Worm (Caenorhabditis elegans) whole organism, L1 larva: ENCODE results near the gene mtss-1.
A peak's percentile ranks its signal among the peaks of the same experiment; 100 is the strongest.

Experiments used
- C16A3.4 ChIP-seq: fragments of 150-350 bp; optimal IDR thresholded peaks from 2 replicates; lab custom pipeline; 2014; ENCODE audit warnings: missing biosample characterization, missing genetic modification characterization
- blmp-1 ChIP-seq: fragments of 150-350 bp; optimal IDR thresholded peaks from 2 replicates; lab custom pipeline; 2014; ENCODE audit warnings: missing biosample characterization, missing genetic modification characterization
- ceh-8 ChIP-seq: fragments of 200-800 bp; sonication (Bioruptor generic); optimal IDR thresholded peaks from 2 replicates; lab custom pipeline; 2018; ENCODE audit warnings: mild to moderate bottlenecking, missing genetic modification characterization, moderate library complexity, missing compliant biosample characterization
- dpl-1 ChIP-seq, 3 experiments: fragments of 150-350 bp in 2 of 3; sonication (generic microtip) in 1 of 3; optimal IDR thresholded peaks; 2 replicates each; lab custom pipeline; 2014 to 2017; ENCODE audit warnings: missing biosample characterization in 3 of 3, missing genetic modification characterization in 3 of 3, missing genetic modification reagents in 3 of 3
- dsc-1 ChIP-seq: sonication (generic microtip); optimal IDR thresholded peaks from 2 replicates; lab custom pipeline; 2016; ENCODE audit warnings: mild to moderate bottlenecking, missing genetic modification characterization, missing compliant biosample characterization
- efl-1 ChIP-seq, 4 experiments: fragments of 150-350 bp; optimal IDR thresholded peaks in 3 of 4; peaks in 1 of 4; 1 replicate in 1 of 4; 2 replicates in 3 of 4; lab custom pipeline; 2014; ENCODE audit warnings: missing biosample characterization in 2 of 4, missing genetic modification characterization in 2 of 4, missing genetic modification reagents in 2 of 4
- efl-3 ChIP-seq: fragments of 200-800 bp; sonication (Bioruptor generic); optimal IDR thresholded peaks from 2 replicates; lab custom pipeline; 2018; ENCODE audit warnings: mild to moderate bottlenecking, missing genetic modification characterization, missing compliant biosample characterization
- egl-13 ChIP-seq: sonication (generic microtip); optimal IDR thresholded peaks from 2 replicates; lab custom pipeline; 2016; ENCODE audit warnings: missing genotype, missing genetic modification reagents, missing genetic modification characterization, missing compliant biosample characterization
- egl-27 ChIP-seq, 2 experiments: fragments of 150-350 bp in 1 of 2; sonication (generic microtip); optimal IDR thresholded peaks; 3 replicates each; lab custom pipeline; 2017 to 2018; ENCODE audit warnings: missing biosample characterization in 2 of 2, missing genetic modification characterization in 2 of 2, missing genetic modification reagents in 2 of 2
- elt-3 ChIP-seq, 6 experiments: fragments of 150-350 bp in 1 of 6; sonication (generic microtip); optimal IDR thresholded peaks; 2 replicates each; lab custom pipeline; 2017 to 2018; ENCODE audit warnings: missing biosample characterization in 6 of 6, missing genetic modification characterization in 6 of 6, inconsistent platforms in 1 of 6
- fkh-4 ChIP-seq: sonication (generic microtip); optimal IDR thresholded peaks from 2 replicates; lab custom pipeline; 2016; ENCODE audit warnings: missing compliant biosample characterization, missing genetic modification characterization, borderline replicate concordance
- fos-1 ChIP-seq: fragments of 150-350 bp; optimal IDR thresholded peaks from 2 replicates; lab custom pipeline; 2014; ENCODE audit warnings: missing biosample characterization, missing genetic modification characterization
- grh-1 ChIP-seq: fragments of 200-800 bp; sonication (Bioruptor generic); IDR thresholded peaks from 2 replicates; pipeline ENCODE4 v1.3.6; 2022; ENCODE audit warnings: missing genetic modification reagents, missing genetic modification characterization, missing compliant biosample characterization
- hlh-17 ChIP-seq: fragments of 200-800 bp; sonication (Bioruptor generic); optimal IDR thresholded peaks from 2 replicates; lab custom pipeline; 2018; ENCODE audit warnings: missing genetic modification characterization, mild to moderate bottlenecking, missing compliant biosample characterization, moderate library complexity, borderline replicate concordance
- isw-1 ChIP-seq: fragments of 200-800 bp; sonication (Bioruptor generic); IDR thresholded peaks from 2 replicates; pipeline ENCODE4 v1.3.6; 2022; ENCODE audit warnings: missing genetic modification characterization, missing compliant biosample characterization
- lin-14 ChIP-seq: fragments of 200-800 bp; sonication (Bioruptor generic); optimal IDR thresholded peaks from 2 replicates; lab custom pipeline; 2018; ENCODE audit warnings: mild to moderate bottlenecking, missing genetic modification characterization, moderate library complexity, missing compliant biosample characterization
- lin-35 ChIP-seq, 2 experiments: fragments of 150-350 bp; optimal IDR thresholded peaks; 2 replicates each; lab custom pipeline; 2014; ENCODE audit warnings: missing biosample characterization in 2 of 2, missing genetic modification characterization in 2 of 2, missing genetic modification reagents in 2 of 2
- lin-39 ChIP-seq: fragments of 150-350 bp; optimal IDR thresholded peaks from 2 replicates; lab custom pipeline; 2014; ENCODE audit warnings: missing biosample characterization, missing genetic modification reagents, missing genetic modification characterization
- lir-3 ChIP-seq: sonication (generic microtip); optimal IDR thresholded peaks from 2 replicates; lab custom pipeline; 2016; ENCODE audit warnings: mild to moderate bottlenecking, missing genetic modification characterization, moderate library complexity, missing compliant biosample characterization; ENCODE audit not compliant: poor library complexity
- mdl-1 ChIP-seq, 2 experiments: fragments of 150-350 bp; optimal IDR thresholded peaks; 2 replicates each; lab custom pipeline; 2014 to 2017; ENCODE audit warnings: missing biosample characterization in 2 of 2, missing genetic modification characterization in 2 of 2, inconsistent platforms in 1 of 2
- mef-2 ChIP-seq: fragments of 150-350 bp; optimal IDR thresholded peaks from 2 replicates; lab custom pipeline; 2014; ENCODE audit warnings: missing biosample characterization, missing genetic modification characterization
- mep-1 ChIP-seq: fragments of 150-350 bp; optimal IDR thresholded peaks from 2 replicates; lab custom pipeline; 2014; ENCODE audit warnings: missing biosample characterization, missing genetic modification characterization
- nhr-11 ChIP-seq: fragments of 150-350 bp; optimal IDR thresholded peaks from 2 replicates; lab custom pipeline; 2014; ENCODE audit warnings: missing biosample characterization, missing genetic modification characterization
- nhr-19 ChIP-seq: fragments of 200-800 bp; sonication (Bioruptor generic); conservative IDR thresholded peaks from 2 replicates; pipeline ENCODE4 v1.3.6; 2022; ENCODE audit warnings: missing genetic modification characterization, missing compliant biosample characterization
- nhr-20 ChIP-seq: sonication (generic microtip); optimal IDR thresholded peaks from 2 replicates; lab custom pipeline; 2016; ENCODE audit warnings: mild to moderate bottlenecking, missing genetic modification characterization, missing compliant biosample characterization
- nhr-237 ChIP-seq: fragments of 150-350 bp; optimal IDR thresholded peaks from 2 replicates; lab custom pipeline; 2014; ENCODE audit warnings: missing biosample characterization, missing genetic modification characterization
- nhr-28 ChIP-seq: fragments of 150-350 bp; optimal IDR thresholded peaks from 2 replicates; lab custom pipeline; 2014; ENCODE audit warnings: missing biosample characterization, missing genetic modification characterization
- nhr-71 ChIP-seq: sonication (generic microtip); optimal IDR thresholded peaks from 2 replicates; lab custom pipeline; 2016; ENCODE audit warnings: mild to moderate bottlenecking, missing genetic modification characterization, moderate library complexity, missing compliant biosample characterization
- nhr-90 ChIP-seq: sonication (generic microtip); optimal IDR thresholded peaks from 2 replicates; lab custom pipeline; 2016; ENCODE audit warnings: mild to moderate bottlenecking, missing genetic modification characterization, missing compliant biosample characterization; ENCODE audit not compliant: poor library complexity
- snpc-4 ChIP-seq: fragments of 150-350 bp; optimal IDR thresholded peaks from 2 replicates; lab custom pipeline; 2014; ENCODE audit warnings: missing biosample characterization, missing genetic modification characterization
- snu-23 ChIP-seq: sonication (generic microtip); optimal IDR thresholded peaks from 2 replicates; lab custom pipeline; 2016; ENCODE audit warnings: missing genetic modification characterization, missing compliant biosample characterization
- sptf-1 ChIP-seq: fragments of 150-350 bp; optimal IDR thresholded peaks from 2 replicates; lab custom pipeline; 2014; ENCODE audit warnings: missing biosample characterization, missing genetic modification characterization
- sup-37 ChIP-seq: fragments of 200-800 bp; sonication (Bioruptor generic); optimal IDR thresholded peaks from 2 replicates; lab custom pipeline; 2018; ENCODE audit warnings: mild to moderate bottlenecking, missing genetic modification characterization, missing compliant biosample characterization
- unc-30 ChIP-seq: sonication (generic microtip); optimal IDR thresholded peaks from 2 replicates; lab custom pipeline; 2017; ENCODE audit warnings: missing biosample characterization, missing genetic modification characterization
- unc-86 ChIP-seq: sonication (generic microtip); optimal IDR thresholded peaks from 2 replicates; lab custom pipeline; 2016; ENCODE audit warnings: missing genetic modification characterization, missing compliant biosample characterization
- xbp-1 ChIP-seq: sonication (generic microtip); optimal IDR thresholded peaks from 2 replicates; lab custom pipeline; 2016; ENCODE audit warnings: missing genetic modification characterization, missing compliant biosample characterization
- zip-4 ChIP-seq: fragments of 200-800 bp; sonication (Bioruptor generic); optimal IDR thresholded peaks from 2 replicates; lab custom pipeline; 2018; ENCODE audit warnings: mild to moderate bottlenecking, missing genetic modification characterization, moderate library complexity, missing compliant biosample characterization
- ztf-4 ChIP-seq: fragments of 150-350 bp; optimal IDR thresholded peaks from 2 replicates; lab custom pipeline; 2014; ENCODE audit warnings: missing biosample characterization, missing genetic modification characterization

Gene mtss-1

DNA sequence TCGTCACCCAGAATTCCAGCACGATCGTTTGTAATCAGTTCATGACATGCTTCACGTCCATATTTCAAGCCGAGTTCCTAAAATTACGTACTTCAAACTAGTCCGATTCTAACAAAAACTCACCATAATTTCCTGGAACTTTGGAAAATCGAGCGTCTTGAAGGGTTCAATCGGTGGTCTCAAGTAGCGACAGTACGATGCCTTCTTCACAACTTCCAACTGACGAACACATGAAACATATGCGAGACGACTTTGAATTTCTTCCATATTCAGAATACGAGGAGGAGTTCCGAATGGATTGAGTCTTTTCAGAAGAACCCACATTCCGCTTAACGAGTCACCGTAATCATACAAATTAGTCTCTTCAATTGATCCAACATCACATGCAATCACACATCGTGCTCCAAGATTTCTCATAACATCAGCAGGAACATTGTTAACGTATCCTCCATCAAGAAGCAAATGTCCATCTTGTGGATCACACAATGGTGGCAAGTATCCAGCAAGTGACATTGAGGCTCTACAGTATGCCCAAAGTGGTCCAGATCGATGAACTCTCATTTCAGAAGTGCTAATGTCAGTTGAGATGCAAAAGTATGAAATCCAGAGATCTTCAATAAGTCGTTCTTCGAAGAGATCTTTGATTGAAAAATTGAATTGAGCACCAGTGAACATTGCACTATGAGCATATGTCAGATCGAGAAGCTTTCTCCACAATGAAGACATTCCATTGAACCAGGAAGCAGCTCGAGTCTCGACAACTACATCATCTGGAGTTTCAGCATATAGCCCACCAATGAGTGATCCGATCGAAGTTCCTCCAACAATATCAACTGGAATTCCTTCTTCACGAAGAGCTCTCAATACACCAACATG is 41.9 kb upstream of the mtss-1 start:
- no peak for TF ChIP-seq elt-3 (tag; optimal IDR thresholded peaks at IDR 0.05; lab: Kevin White, UChicago)
- TF ChIP-seq efl-1 (optimal IDR thresholded peaks at IDR 0.05; lab: Kevin White, UChicago) = no peak
- TF ChIP-seq efl-1 (GFP tag; optimal IDR thresholded peaks at IDR 0.05 in 1 of 2; lab: Kevin White, UChicago) = peak in 1 of 2 experiments; percentile 64
- TF ChIP-seq fos-1 (tag; lab: Kevin White, UChicago) = no peak
- TF ChIP-seq egl-13 (tag; lab: Kevin White, UChicago) = no peak

DNA sequence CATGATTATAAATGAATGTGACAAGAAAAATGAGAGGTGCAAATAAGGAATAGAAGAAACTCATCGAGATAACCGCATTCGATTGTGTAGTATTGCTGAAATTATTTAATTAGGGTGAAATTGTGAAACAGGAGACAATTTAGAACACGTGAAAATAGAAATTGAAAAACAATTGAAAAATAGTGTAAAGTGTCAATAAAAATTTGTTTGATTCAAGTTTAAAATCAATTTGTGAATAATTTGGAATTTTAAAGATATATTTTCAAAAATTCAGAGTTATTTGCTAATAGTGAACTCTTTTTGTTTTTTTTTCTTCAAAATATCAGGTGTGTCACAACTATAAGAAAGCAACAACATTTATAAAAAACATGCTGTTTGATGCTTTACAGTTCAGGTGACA is 36.8 kb upstream of the mtss-1 start, which contains the start of gene ZK370.4:
Gene ZK370.4 (minus strand): TSS at position 101 of the 400 bp plus-strand sequence.
- TF ChIP-seq nhr-71 (no peak), unc-86 (tag; lab: Kevin White, UChicago) (no peak), efl-1 (optimal IDR thresholded peaks at IDR 0.05; lab: Kevin White, UChicago) (no peak), efl-1 (GFP tag; optimal IDR thresholded peaks at IDR 0.05 in 1 of 2; lab: Kevin White, UChicago) (peak in 1 of 2 experiments; percentile 57), nhr-237 (no peak)

DNA sequence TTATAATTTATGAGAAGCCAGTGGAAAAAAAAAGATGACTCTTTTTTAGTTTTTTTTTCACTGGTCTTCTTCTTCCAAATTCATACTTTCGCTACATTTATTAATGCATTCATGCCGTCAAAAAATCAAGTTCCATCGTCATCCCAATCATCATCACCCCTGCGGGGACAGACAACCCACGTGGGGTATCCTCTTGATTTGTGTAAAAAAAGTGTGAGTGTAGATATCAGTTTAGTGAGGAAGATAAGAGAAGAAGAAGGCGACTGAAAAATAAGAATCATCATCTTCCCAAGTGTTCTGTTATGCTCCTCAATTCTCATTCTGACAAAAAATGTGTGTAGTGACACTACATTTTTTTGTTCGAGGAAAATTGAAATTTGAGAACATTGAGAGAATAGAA is 36.1 kb upstream of the mtss-1 start:
- TF ChIP-seq sptf-1 (tag; lab: Kevin White, UChicago) = no peak
- TF ChIP-seq efl-3 = no peak
- peak in 1 of 6 experiments; percentile 54 for TF ChIP-seq elt-3 (tag; optimal IDR thresholded peaks at IDR 0.05; lab: Kevin White, UChicago)
- peak; percentile 12 for TF ChIP-seq nhr-90
- TF ChIP-seq grh-1 (GFP tag; lab: Robert Waterston, UW) = no peak
- no peak for TF ChIP-seq egl-27 (tag; optimal IDR thresholded peaks at IDR 0.05; lab: Kevin White, UChicago)
- no peak for TF ChIP-seq mep-1 (tag; lab: Kevin White, UChicago)
- peak; percentile 45 for TF ChIP-seq nhr-71
- TF ChIP-seq blmp-1 = peak; percentile 36
- TF ChIP-seq egl-13 (tag; lab: Kevin White, UChicago) = no peak
- TF ChIP-seq zip-4 (GFP tag; lab: Kevin White, UChicago) = no peak
- TF ChIP-seq lin-35 (GFP tag; optimal IDR thresholded peaks at IDR 0.05; lab: Kevin White, UChicago) = peak in 1 of 2 experiments; percentile 40
- peak; percentile 30 for TF ChIP-seq snu-23 (GFP tag; lab: Kevin White, UChicago)
- no peak for TF ChIP-seq ztf-4 (tag; lab: Kevin White, UChicago)
- no peak for TF ChIP-seq ceh-8 (GFP tag; lab: Kevin White, UChicago)
- no peak for TF ChIP-seq xbp-1
- TF ChIP-seq sup-37 (GFP tag; lab: Kevin White, UChicago) = no peak
- no peak for TF ChIP-seq nhr-28 (tag; lab: Kevin White, UChicago)
- no peak for TF ChIP-seq fkh-4 (tag; lab: Kevin White, UChicago)
- TF ChIP-seq lir-3 (tag; lab: Kevin White, UChicago) = no peak
- no peak for TF ChIP-seq nhr-19 (GFP tag; lab: Robert Waterston, UW)
- no peak for TF ChIP-seq hlh-17 (GFP tag; lab: Kevin White, UChicago)
- no peak for TF ChIP-seq snpc-4 (tag; lab: Kevin White, UChicago)
- TF ChIP-seq dsc-1 (tag; lab: Kevin White, UChicago) = no peak
- TF ChIP-seq dpl-1 (GFP tag; optimal IDR thresholded peaks at IDR 0.05; lab: Kevin White, UChicago) = no peak
- peak; percentile 50 for TF ChIP-seq lin-14
- TF ChIP-seq mdl-1 (tag; optimal IDR thresholded peaks at IDR 0.05; lab: Kevin White, UChicago) = peak in 1 of 2 experiments; percentile 54
- TF ChIP-seq lin-39 (tag; lab: Kevin White, UChicago) = no peak
- TF ChIP-seq C16A3.4 = no peak
- TF ChIP-seq unc-30 (tag; lab: Kevin White, UChicago) = no peak
- TF ChIP-seq mef-2 (tag; lab: Kevin White, UChicago) = no peak
- no peak for TF ChIP-seq nhr-20 (tag; lab: Kevin White, UChicago)
- TF ChIP-seq nhr-11 = no peak
- TF ChIP-seq isw-1 (GFP tag; lab: Robert Waterston, UW) = no peak
- TF ChIP-seq efl-1 (optimal IDR thresholded peaks at IDR 0.05; lab: Kevin White, UChicago) = no peak
- TF ChIP-seq efl-1 (GFP tag; optimal IDR thresholded peaks at IDR 0.05 in 1 of 2; lab: Kevin White, UChicago) = no peak
- TF ChIP-seq, all 84 proteins: peak for 8
